Worm (Caenorhabditis elegans) whole organism, young adult: Measurements from ENCODE around the gene ZC443.3.

Source experiments
- B0336.3 ChIP-seq: fragments of 200-800 bp; sonication (Bioruptor generic); IDR thresholded peaks from 2 replicates; pipeline ENCODE4 v1.3.6; 2022; ENCODE audit warnings: missing genetic modification characterization, missing compliant biosample characterization
- C06A6.2 ChIP-seq: fragments of 200-800 bp; sonication (Bioruptor generic); conservative IDR thresholded peaks from 2 replicates; pipeline ENCODE4 v1.3.6; 2022; ENCODE audit warnings: missing genetic modification characterization, missing compliant biosample characterization
- F22D6.2 ChIP-seq: sonication (generic microtip); optimal IDR thresholded peaks from 2 replicates; lab custom pipeline; 2016; ENCODE audit warnings: mild to moderate bottlenecking, missing genetic modification characterization, missing compliant biosample characterization
- K11D2.4 ChIP-seq: fragments of 200-800 bp; sonication (Bioruptor generic); IDR thresholded peaks from 2 replicates; pipeline ENCODE4 v1.3.6; 2022; ENCODE audit warnings: missing genetic modification reagents, missing genetic modification characterization, missing compliant biosample characterization
- T26A5.8 ChIP-seq: sonication (generic microtip); optimal IDR thresholded peaks from 2 replicates; lab custom pipeline; 2016; ENCODE audit warnings: missing genetic modification characterization, missing compliant biosample characterization
- Y95B8A.8 ChIP-seq: fragments of 200-800 bp; sonication (Bioruptor generic); IDR thresholded peaks from 2 replicates; pipeline ENCODE4 v1.3.6; 2022; ENCODE audit warnings: missing genetic modification reagents, missing genetic modification characterization, missing compliant biosample characterization
- ama-1 ChIP-seq, 3 experiments: fragments of 150-350 bp in 1 of 3; sonication (generic microtip) in 2 of 3; optimal IDR thresholded peaks; 2 replicates each; lab custom pipeline; 2014 to 2018; ENCODE audit warnings: missing biosample characterization in 2 of 3, missing genetic modification characterization in 2 of 3, missing genetic modification reagents in 2 of 3
- aptf-2 ChIP-seq: fragments of 200-800 bp; sonication (Bioruptor generic); conservative IDR thresholded peaks from 2 replicates; pipeline ENCODE4 v1.3.6; 2022; ENCODE audit warnings: missing genetic modification reagents, missing genetic modification characterization, missing compliant biosample characterization
- attf-3 ChIP-seq: fragments of 200-800 bp; sonication (Bioruptor generic); conservative IDR thresholded peaks from 2 replicates; pipeline ENCODE4 v1.3.6; 2022; ENCODE audit warnings: missing genetic modification reagents, missing genetic modification characterization, missing compliant biosample characterization
- attf-5 ChIP-seq: fragments of 200-800 bp; sonication (Bioruptor generic); optimal IDR thresholded peaks from 2 replicates; lab custom pipeline; 2018; ENCODE audit warnings: mild to moderate bottlenecking, missing genetic modification characterization, missing compliant biosample characterization
- attf-6 ChIP-seq: fragments of 200-800 bp; sonication (Bioruptor generic); IDR thresholded peaks from 2 replicates; pipeline ENCODE4 v1.3.6; 2022; ENCODE audit warnings: missing genetic modification reagents, missing genetic modification characterization, missing compliant biosample characterization
- cebp-1 ChIP-seq, 2 experiments: fragments of 200-800 bp in 1 of 2; sonication (Bioruptor generic) in 1 of 2; sonication (generic microtip) in 1 of 2; IDR thresholded peaks in 1 of 2; optimal IDR thresholded peaks in 1 of 2; 2 replicates each; pipeline versions ENCODE4 v1.3.6 to Lab custom; 2017 to 2022; ENCODE audit warnings: missing compliant biosample characterization in 2 of 2, missing genetic modification characterization in 2 of 2, mild to moderate bottlenecking in 1 of 2, missing genetic modification reagents in 1 of 2, moderate library complexity in 1 of 2
- ceh-27 ChIP-seq: fragments of 200-800 bp; sonication (Bioruptor generic); optimal IDR thresholded peaks from 2 replicates; lab custom pipeline; 2018; ENCODE audit warnings: mild to moderate bottlenecking, missing genetic modification characterization, moderate library complexity, missing compliant biosample characterization
- ceh-91 ChIP-seq: fragments of 200-800 bp; sonication (Bioruptor generic); IDR thresholded peaks from 2 replicates; pipeline ENCODE4 v1.3.6; 2022; ENCODE audit warnings: missing genetic modification reagents, missing genetic modification characterization, missing compliant biosample characterization
- chd-7 ChIP-seq: sonication (generic microtip); optimal IDR thresholded peaks from 2 replicates; lab custom pipeline; 2016; ENCODE audit warnings: mild to moderate bottlenecking, missing genetic modification characterization, moderate library complexity, missing compliant biosample characterization
- die-1 ChIP-seq: sonication (generic microtip); optimal IDR thresholded peaks from 2 replicates; lab custom pipeline; 2016; ENCODE audit warnings: missing genotype, mild to moderate bottlenecking, missing genetic modification characterization, missing compliant biosample characterization
- dpff-1 ChIP-seq: sonication (generic microtip); optimal IDR thresholded peaks from 2 replicates; lab custom pipeline; 2017; ENCODE audit warnings: mild to moderate bottlenecking, missing genetic modification characterization, missing compliant biosample characterization
- dpl-1 ChIP-seq: fragments of 150-350 bp; optimal IDR thresholded peaks from 2 replicates; lab custom pipeline; 2014; ENCODE audit warnings: missing biosample characterization, missing genetic modification reagents, missing genetic modification characterization
- egl-18 ChIP-seq: fragments of 200-800 bp; sonication (Bioruptor generic); IDR thresholded peaks from 2 replicates; pipeline ENCODE4 v1.3.6; 2022; ENCODE audit warnings: missing genetic modification reagents, missing genetic modification characterization, missing compliant biosample characterization
- ekl-4 ChIP-seq: fragments of 200-800 bp; sonication (Bioruptor generic); IDR thresholded peaks from 2 replicates; pipeline ENCODE4 v1.3.6; 2022; ENCODE audit warnings: missing genetic modification reagents, missing genetic modification characterization, missing compliant biosample characterization
- him-1 ChIP-seq: sonication (generic microtip); optimal IDR thresholded peaks from 2 replicates; lab custom pipeline; 2016; ENCODE audit warnings: missing genotype, missing genetic modification reagents, missing genetic modification characterization, missing compliant biosample characterization
- hlh-12 ChIP-seq: sonication (generic microtip); optimal IDR thresholded peaks from 2 replicates; lab custom pipeline; 2016; ENCODE audit warnings: missing genetic modification characterization, missing compliant biosample characterization
- lir-1 ChIP-seq: fragments of 200-800 bp; sonication (Bioruptor generic); conservative IDR thresholded peaks from 2 replicates; pipeline ENCODE4 v1.3.6; 2022; ENCODE audit warnings: missing genetic modification reagents, missing genetic modification characterization, missing compliant biosample characterization
- lsl-1 ChIP-seq: fragments of 200-800 bp; sonication (Bioruptor generic); optimal IDR thresholded peaks from 2 replicates; lab custom pipeline; 2018; ENCODE audit warnings: mild to moderate bottlenecking, missing genetic modification characterization, moderate library complexity, missing compliant biosample characterization
- madf-10 ChIP-seq: sonication (generic microtip); optimal IDR thresholded peaks from 2 replicates; lab custom pipeline; 2016; ENCODE audit warnings: mild to moderate bottlenecking, missing genetic modification characterization, missing compliant biosample characterization
- mxl-1 ChIP-seq: sonication (generic microtip); optimal IDR thresholded peaks from 2 replicates; lab custom pipeline; 2016; ENCODE audit warnings: missing genetic modification characterization, missing compliant biosample characterization
- nfyb-1 ChIP-seq: fragments of 200-800 bp; sonication (Bioruptor generic); IDR thresholded peaks from 2 replicates; pipeline ENCODE4 v1.3.6; 2022; ENCODE audit warnings: missing genetic modification reagents, missing genetic modification characterization, missing compliant biosample characterization
- nhr-27 ChIP-seq: fragments of 200-800 bp; sonication (Bioruptor generic); optimal IDR thresholded peaks from 2 replicates; lab custom pipeline; 2018; ENCODE audit warnings: mild to moderate bottlenecking, missing genetic modification characterization, moderate library complexity, missing compliant biosample characterization
- nhr-90 ChIP-seq: sonication (generic microtip); optimal IDR thresholded peaks from 2 replicates; lab custom pipeline; 2016; ENCODE audit warnings: missing genotype, mild to moderate bottlenecking, missing genetic modification characterization, missing compliant biosample characterization
- rcor-1 ChIP-seq: fragments of 200-800 bp; sonication (Bioruptor generic); IDR thresholded peaks from 2 replicates; pipeline ENCODE4 v1.3.6; 2022; ENCODE audit warnings: missing genetic modification reagents, missing genetic modification characterization, missing compliant biosample characterization
- snpc-1.3 ChIP-seq: sonication (generic microtip); optimal IDR thresholded peaks from 2 replicates; lab custom pipeline; 2017; ENCODE audit warnings: missing genetic modification characterization, mild to moderate bottlenecking, missing compliant biosample characterization, antibody characterized with exemption, moderate library complexity, missing genotype, missing genetic modification reagents; ENCODE audit not compliant: insufficient read depth
- snpc-3.4 ChIP-seq: sonication (generic microtip); optimal IDR thresholded peaks from 2 replicates; lab custom pipeline; 2017; ENCODE audit warnings: missing genetic modification characterization, mild to moderate bottlenecking, missing compliant biosample characterization, antibody characterized with exemption, moderate library complexity, missing genotype, missing genetic modification reagents
- tbx-9 ChIP-seq: sonication (generic microtip); optimal IDR thresholded peaks from 2 replicates; lab custom pipeline; 2016; ENCODE audit warnings: borderline replicate concordance, missing genetic modification characterization, inconsistent platforms, missing compliant biosample characterization
- xnd-1 ChIP-seq: sonication (generic microtip); optimal IDR thresholded peaks from 2 replicates; lab custom pipeline; 2016; ENCODE audit warnings: missing genotype, missing genetic modification reagents, missing genetic modification characterization, missing compliant biosample characterization
- zfh-2 ChIP-seq: fragments of 200-800 bp; sonication (Bioruptor generic); conservative IDR thresholded peaks from 2 replicates; pipeline ENCODE4 v1.3.6; 2022; ENCODE audit warnings: missing genetic modification reagents, missing genetic modification characterization, missing compliant biosample characterization
- zim-3 ChIP-seq: sonication (generic microtip); optimal IDR thresholded peaks from 2 replicates; lab custom pipeline; 2017; ENCODE audit warnings: mild to moderate bottlenecking, missing genetic modification characterization, moderate library complexity, missing compliant biosample characterization

The ZC443.3 gene

ce11 chrV:12814481-12814882, 560 bp upstream of the ZC443.3 start (continued):
- TF ChIP-seq attf-5 (GFP tag; lab: Kevin White, UChicago) (peak; percentile 65), him-1 (no peak), dpl-1 (GFP tag; lab: Kevin White, UChicago) (no peak), madf-10 (tag; lab: Kevin White, UChicago) (peak; percentile 81), lsl-1 (GFP tag; lab: Kevin White, UChicago) (no peak), mxl-1 (tag; lab: Kevin White, UChicago) (no peak), dpff-1 (tag; lab: Kevin White, UChicago) (no peak), rcor-1 (peak; percentile 53; the same call in 1 of the 2 replicates), snpc-3.4 (no peak), die-1 (tag; lab: Kevin White, UChicago) (no peak), K11D2.4 (GFP tag; lab: Robert Waterston, UW) (peak; percentile 58), egl-18 (no peak), nhr-90 (tag; lab: Kevin White, UChicago) (no peak), attf-3 (GFP tag; lab: Robert Waterston, UW) (no peak), hlh-12 (tag; lab: Kevin White, UChicago) (no peak), B0336.3 (peak; percentile 33; the same call in 1 of the 2 replicates), snpc-1.3 (tag; lab: Kevin White, UChicago) (no peak), aptf-2 (no peak), attf-6 (no peak), tbx-9 (tag; lab: Kevin White, UChicago) (no peak), zfh-2 (GFP tag; lab: Robert Waterston, UW) (no peak; the same call in 1 of the 2 replicates), T26A5.8 (tag; lab: Kevin White, UChicago) (no peak)

DNA sequence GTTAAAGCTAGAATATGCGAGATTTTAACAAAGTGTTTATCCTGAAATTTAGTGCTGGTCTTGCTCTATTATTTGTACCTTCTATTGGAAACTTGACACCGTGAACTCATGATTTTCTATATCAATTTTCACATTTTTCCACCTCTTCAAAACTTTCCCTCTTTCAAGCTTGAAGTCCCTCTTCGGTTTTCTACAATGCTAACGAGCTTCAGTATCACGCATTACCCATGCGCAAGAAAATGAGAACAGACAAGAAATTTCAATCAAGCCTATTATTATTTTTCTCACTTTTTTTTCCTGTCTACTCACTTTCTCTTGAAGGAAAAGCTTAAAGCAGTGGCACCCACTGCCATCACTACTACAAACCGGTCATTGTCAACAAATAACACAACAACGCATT, 2.1 kb downstream of the ZC443.3 start:
- TF ChIP-seq lir-1: peak; percentile 43; the same call in 1 of the 2 replicates
- TF ChIP-seq K11D2.4 (GFP tag; lab: Robert Waterston, UW): 0 out of 2 replicates have a peak, but pooled peaks have one; percentile 14
- peak; percentile 12; the same call in 1 of the 2 replicates for TF ChIP-seq C06A6.2 (GFP tag; lab: Robert Waterston, UW)
- TF ChIP-seq cebp-1 (GFP tag; IDR thresholded peaks at IDR 0.05; lab: Robert Waterston, UW): no peak
- TF ChIP-seq cebp-1 (tag; optimal IDR thresholded peaks at IDR 0.05; lab: Kevin White, UChicago): peak; percentile 23
- no peak for TF ChIP-seq ama-1 (optimal IDR thresholded peaks at IDR 0.05; lab: Kevin White, UChicago)
- TF ChIP-seq ama-1 (GFP tag; optimal IDR thresholded peaks at IDR 0.05; lab: Kevin White, UChicago): peak in 1 of 2 experiments; percentile 55
- TF ChIP-seq Y95B8A.8 (GFP tag; lab: Robert Waterston, UW): 0 out of 2 replicates have a peak, but pooled peaks have one; percentile 20
- TF ChIP-seq ekl-4 (GFP tag; lab: Robert Waterston, UW): no peak
- 0 out of 2 replicates have a peak, but pooled peaks have one; percentile 63 for TF ChIP-seq nfyb-1 (GFP tag; lab: Robert Waterston, UW)
- TF ChIP-seq F22D6.2 (tag; lab: Kevin White, UChicago): no peak
- TF ChIP-seq zim-3 (tag; lab: Kevin White, UChicago): no peak

DNA sequence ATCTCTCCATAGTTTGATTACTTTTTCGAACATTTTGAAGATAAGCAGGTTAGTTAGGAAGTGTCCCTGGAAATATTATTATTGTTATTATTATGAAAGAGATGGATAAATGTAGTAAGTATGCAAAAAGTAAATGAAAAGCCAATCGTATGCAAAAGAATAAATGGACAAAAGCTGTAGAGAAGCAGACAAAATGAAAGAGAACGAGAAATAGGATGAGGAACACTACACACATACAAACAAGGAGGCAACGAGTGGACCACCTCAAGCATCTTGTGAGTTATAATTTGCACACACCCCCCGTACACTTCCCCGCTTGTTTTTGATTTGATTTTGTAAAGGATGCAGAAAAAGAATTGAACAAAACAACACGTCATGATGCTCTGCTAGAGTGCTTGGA, 2.8 kb downstream of the ZC443.3 start, which contains the start of gene ZC443.2:
Gene ZC443.2, minus strand, starts transcription at position 67 of the 400 bp plus-strand sequence.
- TF ChIP-seq xnd-1 (tag; lab: Kevin White, UChicago) (no peak), tbx-9 (tag; lab: Kevin White, UChicago) (no peak), ceh-91 (no peak), nhr-27 (no peak), chd-7 (no peak), ceh-27 (GFP tag; lab: Kevin White, UChicago) (peak; percentile 47)
